Worm (Caenorhabditis elegans): ENCODE measurements around the gene ecps-1.

ecps-1 gene

DNA sequence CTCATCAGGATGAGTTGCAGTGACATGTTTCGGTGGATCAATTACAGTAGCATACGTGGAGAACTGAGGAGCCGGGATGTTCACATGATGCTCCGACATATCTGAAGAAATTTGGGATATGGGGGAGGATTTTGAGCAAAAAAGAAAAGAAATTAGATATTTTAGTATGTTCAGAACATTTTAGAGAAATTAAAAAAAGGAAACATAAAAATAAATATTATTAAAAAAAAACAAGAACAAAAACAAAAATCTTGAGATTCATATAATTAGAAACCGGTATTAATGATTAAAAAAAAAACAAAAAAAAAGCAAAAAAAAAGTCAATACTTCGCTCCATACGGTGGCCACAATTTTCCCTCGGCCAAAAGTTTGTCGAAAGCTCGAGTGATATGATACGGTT lies 43.4 kb upstream of the ecps-1 start, which contains the start of gene rab-33:
Gene rab-33, minus strand, starts transcription at position 101 of the 400 bp plus-strand sequence.
- TF ChIP-seq ztf-1 (GFP tag; conservative IDR thresholded peaks at IDR 0.05) (no peak), skn-1 (tag; optimal IDR thresholded peaks at IDR 0.05) (no peak), nhr-12 (tag; optimal IDR thresholded peaks at IDR 0.05) (no peak), nhr-129 (tag; optimal IDR thresholded peaks at IDR 0.05) (no peak), crh-2 (tag; optimal IDR thresholded peaks at IDR 0.05) (no peak), Y55F3AM.14 (GFP tag; optimal IDR thresholded peaks at IDR 0.05) (no peak), sma-9 (GFP tag; optimal IDR thresholded peaks at IDR 0.05) (no peak), sma-9 (tag; optimal IDR thresholded peaks at IDR 0.05) (no peak), unc-55 (GFP tag; optimal IDR thresholded peaks at IDR 0.05) (no peak), nhr-25 (tag; optimal IDR thresholded peaks at IDR 0.05) (no peak), lsy-2 (tag; optimal IDR thresholded peaks at IDR 0.05) (no peak), alr-1 (tag; optimal IDR thresholded peaks at IDR 0.05) (no peak), mdl-1 (tag; optimal IDR thresholded peaks at IDR 0.05) (no peak), ceh-16 (tag; optimal IDR thresholded peaks at IDR 0.05) (no peak), lin-13 (GFP tag; optimal IDR thresholded peaks at IDR 0.05) (no peak), nhr-10 (tag; optimal IDR thresholded peaks at IDR 0.05) (no peak)

DNA sequence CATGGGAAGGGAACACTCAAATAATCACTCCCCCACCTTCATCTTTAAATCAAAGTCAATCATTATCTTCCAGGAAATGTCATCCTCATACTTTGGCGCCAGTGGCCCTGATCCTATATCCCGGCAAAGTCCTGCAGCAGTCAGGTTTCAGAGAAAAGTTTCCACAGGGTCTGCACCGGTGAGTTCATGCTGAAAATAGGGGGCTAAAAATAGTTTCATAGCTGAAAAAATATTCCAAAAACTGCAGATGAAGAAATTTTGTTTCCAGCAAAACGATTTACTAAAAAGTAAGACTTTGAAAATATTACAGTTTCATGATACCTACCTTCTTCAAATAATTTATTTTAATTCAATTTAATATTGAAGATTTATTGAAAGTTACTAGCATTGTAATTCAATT lies 27.7 kb upstream of the ecps-1 start, which contains the start of gene ptr-25:
Gene ptr-25, plus strand, starts transcription at position 73 of the 400 bp plus-strand sequence.
- no peak for TF ChIP-seq zag-1 (tag; optimal IDR thresholded peaks at IDR 0.05)
- TF ChIP-seq fos-1 (tag; optimal IDR thresholded peaks at IDR 0.05) = no peak
- TF ChIP-seq nhr-6 (tag; optimal IDR thresholded peaks at IDR 0.05) = no peak
- TF ChIP-seq ztf-1 (GFP tag; conservative IDR thresholded peaks at IDR 0.05) = no peak
- no peak for TF ChIP-seq ztf-4 (tag; optimal IDR thresholded peaks at IDR 0.05)
- no peak for TF ChIP-seq nhr-129 (tag; optimal IDR thresholded peaks at IDR 0.05)
- TF ChIP-seq elt-3 (tag; optimal IDR thresholded peaks at IDR 0.05) = no peak
- TF ChIP-seq sma-3 (GFP tag; optimal IDR thresholded peaks at IDR 0.05) = no peak
- no peak for TF ChIP-seq nhr-21 (tag; optimal IDR thresholded peaks at IDR 0.05)
- no peak for TF ChIP-seq lin-13 (GFP tag; optimal IDR thresholded peaks at IDR 0.05)
- no peak for TF ChIP-seq sem-4 (tag; optimal IDR thresholded peaks at IDR 0.05)
- TF ChIP-seq elt-1 (tag; optimal IDR thresholded peaks at IDR 0.05) = no peak
- no peak for TF ChIP-seq ztf-11 (tag; optimal IDR thresholded peaks at IDR 0.05)
- TF ChIP-seq crh-2 (tag; optimal IDR thresholded peaks at IDR 0.05) = no peak
- no peak for TF ChIP-seq unc-62 (GFP tag; optimal IDR thresholded peaks at IDR 0.05)
- TF ChIP-seq R02D3.7 (tag; optimal IDR thresholded peaks at IDR 0.05) = no peak
- TF ChIP-seq alr-1 (tag; optimal IDR thresholded peaks at IDR 0.05) = no peak
- TF ChIP-seq nhr-12 (tag; optimal IDR thresholded peaks at IDR 0.05) = no peak
- TF ChIP-seq lsy-2 (tag; optimal IDR thresholded peaks at IDR 0.05) = no peak
- no peak for TF ChIP-seq nhr-11 (tag; optimal IDR thresholded peaks at IDR 0.05)

DNA sequence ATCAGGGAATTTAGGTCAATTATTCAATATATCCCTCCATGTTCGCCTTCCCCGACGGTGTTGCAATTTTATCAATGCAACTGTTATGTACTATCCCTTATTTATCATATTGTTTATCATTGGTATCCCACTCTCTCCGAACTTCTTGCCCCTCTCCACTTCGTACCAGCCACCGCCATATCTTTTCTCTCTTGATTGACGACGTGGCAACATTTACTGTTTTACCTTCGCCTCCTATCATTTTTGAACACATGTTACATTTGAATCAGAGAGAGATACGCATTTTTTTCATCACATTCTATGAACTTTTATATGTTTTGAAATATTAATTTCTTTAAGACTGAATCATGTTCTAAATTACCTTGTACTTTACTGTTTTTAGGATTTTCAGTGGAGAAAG lies 26.1 kb upstream of the ecps-1 start:
- no peak for TF ChIP-seq blmp-1 (tag; optimal IDR thresholded peaks at IDR 0.05; ENCODE audit: insufficient read depth)
- no peak for TF ChIP-seq elt-1 (tag; optimal IDR thresholded peaks at IDR 0.05)
- peak; percentile 57 for TF ChIP-seq crh-2 (tag; optimal IDR thresholded peaks at IDR 0.05)
- no peak for TF ChIP-seq unc-55 (GFP tag; optimal IDR thresholded peaks at IDR 0.05)
- peak; percentile 35 for TF ChIP-seq nhr-21 (tag; optimal IDR thresholded peaks at IDR 0.05)
- no peak for TF ChIP-seq nhr-237 (tag; optimal IDR thresholded peaks at IDR 0.05)
- no peak for TF ChIP-seq mbf-1 (tag; optimal IDR thresholded peaks at IDR 0.05)
- peak; percentile 56 for TF ChIP-seq sma-3 (GFP tag; optimal IDR thresholded peaks at IDR 0.05)
- no peak for TF ChIP-seq ztf-1 (GFP tag; conservative IDR thresholded peaks at IDR 0.05)

DNA sequence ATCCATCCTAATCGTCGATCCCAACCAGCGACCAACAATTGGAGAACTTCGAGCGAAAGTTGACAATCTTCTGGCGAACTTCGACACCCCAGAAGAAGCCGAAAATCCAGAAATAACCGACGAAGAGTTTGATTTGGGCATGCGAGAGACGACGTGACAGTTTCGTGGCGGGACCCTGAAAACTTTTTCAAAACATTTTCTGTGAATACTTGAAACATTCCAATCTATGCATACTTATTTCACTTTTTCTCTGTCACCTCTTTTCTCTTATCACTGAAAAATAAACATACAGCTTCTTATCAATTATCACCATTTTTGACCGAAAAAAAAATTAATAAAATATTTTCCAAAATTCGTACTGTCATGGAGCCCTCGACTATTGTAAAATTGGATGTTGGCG lies 21.6 kb upstream of the ecps-1 start, which contains the start of gene D2045.8:
Gene D2045.8, plus strand, starts transcription at position 301 of the 400 bp plus-strand sequence.
- peak; percentile 36 for TF ChIP-seq skn-1 (tag; optimal IDR thresholded peaks at IDR 0.05)
- TF ChIP-seq ztf-11 (tag; optimal IDR thresholded peaks at IDR 0.05) = no peak

DNA sequence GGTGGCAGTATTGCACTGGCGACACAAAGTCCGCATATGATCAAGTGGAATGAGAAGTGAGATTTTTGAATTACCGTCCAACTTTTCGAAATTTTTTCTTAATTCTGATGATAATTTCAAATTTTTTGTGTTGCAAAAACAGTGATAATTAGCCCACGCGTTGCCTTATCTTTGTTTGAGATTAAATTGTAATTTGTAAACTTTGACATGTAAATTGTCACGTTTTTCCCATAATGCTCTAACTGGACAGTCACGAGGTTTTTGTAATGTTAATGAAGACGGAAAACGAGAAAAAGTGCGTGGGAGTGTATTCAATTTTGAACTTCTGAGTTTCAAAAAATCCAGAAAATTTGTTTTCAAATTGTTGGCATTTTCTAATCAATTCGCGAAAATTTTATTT lies 21.1 kb upstream of the ecps-1 start:
- peak; percentile 63 for TF ChIP-seq skn-1 (tag; optimal IDR thresholded peaks at IDR 0.05)
- TF ChIP-seq dmd-4 (tag; optimal IDR thresholded peaks at IDR 0.05) = no peak

DNA sequence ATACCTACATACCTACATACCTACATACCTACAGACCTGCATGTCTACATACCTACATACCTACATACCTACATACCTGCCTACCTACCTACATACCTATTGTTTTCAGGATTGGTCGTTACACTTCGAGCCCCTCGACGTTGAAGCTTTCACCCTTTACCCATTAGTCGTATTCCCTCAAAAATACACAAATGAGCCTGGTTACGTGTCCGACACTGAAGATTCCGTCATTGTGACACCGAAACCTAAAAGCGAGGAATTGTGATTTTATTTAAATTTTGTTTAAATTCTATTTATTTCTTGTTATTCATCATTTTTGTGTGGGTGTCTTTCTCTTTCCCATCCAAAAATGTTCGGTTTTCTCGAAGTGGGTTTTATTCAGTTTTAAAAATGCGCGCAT lies 18.8 kb upstream of the ecps-1 start, which contains the start of gene D2045.7:
Gene D2045.7, plus strand, starts transcription at position 301 of the 400 bp plus-strand sequence.
- TF ChIP-seq lsy-2 (tag; optimal IDR thresholded peaks at IDR 0.05) = no peak
- no peak for TF ChIP-seq C34F6.9 (tag; optimal IDR thresholded peaks at IDR 0.05)
- TF ChIP-seq aly-2 (tag; optimal IDR thresholded peaks at IDR 0.05) = no peak
- no peak for TF ChIP-seq nhr-21 (tag; optimal IDR thresholded peaks at IDR 0.05)
- no peak for TF ChIP-seq mbf-1 (tag; optimal IDR thresholded peaks at IDR 0.05)
- TF ChIP-seq skn-1 (tag; optimal IDR thresholded peaks at IDR 0.05) = no peak
- no peak for TF ChIP-seq ZK546.5 (tag; optimal IDR thresholded peaks at IDR 0.05)
- no peak for TF ChIP-seq dmd-4 (tag; optimal IDR thresholded peaks at IDR 0.05)
- TF ChIP-seq ceh-82 (tag; optimal IDR thresholded peaks at IDR 0.05) = no peak
- no peak for TF ChIP-seq sem-4 (tag; optimal IDR thresholded peaks at IDR 0.05)
- TF ChIP-seq unc-55 (GFP tag; optimal IDR thresholded peaks at IDR 0.05) = no peak
